Worm (Caenorhabditis elegans) whole organism, L4 larva: ENCODE results near the gene btb-17.
A peak's percentile ranks its signal among the peaks of the same experiment; 100 is the strongest.

ENCODE experiments used
- F37D6.2 ChIP-seq: sonication (generic microtip); optimal IDR thresholded peaks from 2 replicates; lab custom pipeline; 2016; ENCODE audit warnings: mild to moderate bottlenecking, missing genetic modification characterization, missing compliant biosample characterization
- F44E2.7 ChIP-seq: fragments of 200-800 bp; sonication (Bioruptor generic); IDR thresholded peaks from 2 replicates; pipeline ENCODE4 v2.1.2; 2022; ENCODE audit warnings: missing genetic modification characterization, missing compliant biosample characterization
- F49E8.2 ChIP-seq: sonication (generic microtip); optimal IDR thresholded peaks from 2 replicates; lab custom pipeline; 2016; ENCODE audit warnings: missing compliant biosample characterization, mild to moderate bottlenecking, missing genetic modification characterization, borderline replicate concordance
- R02D3.7 ChIP-seq: fragments of 150-350 bp; sonication (generic microtip); optimal IDR thresholded peaks from 3 replicates; lab custom pipeline; 2014; ENCODE audit warnings: missing biosample characterization, missing genetic modification characterization
- T20F7.1 ChIP-seq: fragments of 200-800 bp; sonication (Bioruptor generic); optimal IDR thresholded peaks from 2 replicates; lab custom pipeline; 2018; ENCODE audit warnings: mild to moderate bottlenecking, missing genetic modification characterization, missing compliant biosample characterization
- Y105C5A.15 ChIP-seq: fragments of 200-800 bp; sonication (Bioruptor generic); IDR thresholded peaks from 2 replicates; pipeline ENCODE4 v1.3.6; 2022; ENCODE audit warnings: missing genetic modification characterization, missing compliant biosample characterization
- Y48G9A.11 ChIP-seq: fragments of 200-800 bp; sonication (Bioruptor generic); IDR thresholded peaks from 2 replicates; pipeline ENCODE4 v1.3.6; 2022; ENCODE audit warnings: missing genetic modification reagents, missing genetic modification characterization, missing compliant biosample characterization
- Y5F2A.4 ChIP-seq: fragments of 200-800 bp; sonication (Bioruptor generic); optimal IDR thresholded peaks from 2 replicates; lab custom pipeline; 2018; ENCODE audit warnings: mild to moderate bottlenecking, missing genetic modification characterization, missing compliant biosample characterization
- ZK337.2 ChIP-seq: fragments of 200-800 bp; sonication (Bioruptor generic); IDR thresholded peaks from 2 replicates; pipeline ENCODE4 v1.3.6; 2022; ENCODE audit warnings: missing genetic modification reagents, missing genetic modification characterization, missing compliant biosample characterization
- ZK546.5 ChIP-seq, 2 experiments: sonication (generic microtip); optimal IDR thresholded peaks; 2 replicates each; lab custom pipeline; 2017; ENCODE audit warnings: missing biosample characterization in 2 of 2, missing genetic modification characterization in 2 of 2
- aly-2 ChIP-seq: sonication (generic microtip); optimal IDR thresholded peaks from 2 replicates; lab custom pipeline; 2018; ENCODE audit warnings: missing biosample characterization, missing genetic modification characterization
- arid-1 ChIP-seq: fragments of 200-800 bp; sonication (Bioruptor generic); conservative IDR thresholded peaks from 2 replicates; pipeline ENCODE4 v1.3.6; 2022; ENCODE audit warnings: missing genetic modification reagents, missing genetic modification characterization, missing compliant biosample characterization
- attf-4 ChIP-seq: sonication (generic microtip); optimal IDR thresholded peaks from 3 replicates; lab custom pipeline; 2017; ENCODE audit warnings: missing biosample characterization, missing genetic modification characterization
- ceh-20 ChIP-seq: fragments of 200-800 bp; sonication (Bioruptor generic); IDR thresholded peaks from 2 replicates; pipeline ENCODE4 v1.3.6; 2022; ENCODE audit warnings: missing genetic modification reagents, missing genetic modification characterization, missing compliant biosample characterization
- ceh-62 ChIP-seq: sonication (generic microtip); optimal IDR thresholded peaks from 2 replicates; lab custom pipeline; 2017; ENCODE audit warnings: missing biosample characterization, missing genetic modification characterization
- ces-1 ChIP-seq: fragments of 150-350 bp; sonication (generic microtip); optimal IDR thresholded peaks from 4 replicates; lab custom pipeline; 2014; ENCODE audit warnings: missing biosample characterization, missing genetic modification reagents, missing genetic modification characterization
- ctbp-1 ChIP-seq: fragments of 200-800 bp; sonication (Bioruptor generic); IDR thresholded peaks from 2 replicates; pipeline ENCODE4 v1.3.6; 2022; ENCODE audit warnings: missing genetic modification reagents, missing genetic modification characterization, missing compliant biosample characterization
- daf-12 ChIP-seq: fragments of 150-350 bp; optimal IDR thresholded peaks from 2 replicates; lab custom pipeline; 2014; ENCODE audit warnings: missing biosample characterization, missing genetic modification reagents, missing genetic modification characterization
- daf-19 ChIP-seq: fragments of 200-800 bp; sonication (Bioruptor generic); conservative IDR thresholded peaks from 2 replicates; pipeline ENCODE4 v1.3.6; 2022; ENCODE audit warnings: missing genetic modification characterization, missing compliant biosample characterization
- daf-8 ChIP-seq: fragments of 200-800 bp; sonication (Bioruptor generic); IDR thresholded peaks from 2 replicates; pipeline ENCODE4 v1.3.6; 2022; ENCODE audit warnings: missing genetic modification characterization, missing compliant biosample characterization
- dmd-8 ChIP-seq: fragments of 200-800 bp; sonication (Bioruptor generic); IDR thresholded peaks from 2 replicates; pipeline ENCODE4 v1.3.6; 2022; ENCODE audit warnings: missing genetic modification characterization, missing compliant biosample characterization
- duxl-1 ChIP-seq: sonication (generic microtip); optimal IDR thresholded peaks from 2 replicates; lab custom pipeline; 2016; ENCODE audit warnings: mild to moderate bottlenecking, missing genetic modification characterization, moderate library complexity, missing compliant biosample characterization; ENCODE audit not compliant: poor library complexity
- hif-1 ChIP-seq, 2 experiments: sonication (generic microtip); optimal IDR thresholded peaks; 2 replicates each; lab custom pipeline; 2016 to 2017; ENCODE audit warnings: missing compliant biosample characterization in 2 of 2, missing genetic modification characterization in 2 of 2, missing genetic modification reagents in 2 of 2, missing genotype in 2 of 2, mild to moderate bottlenecking in 1 of 2
- hmg-1.1 ChIP-seq: fragments of 200-800 bp; sonication (Bioruptor generic); IDR thresholded peaks from 2 replicates; pipeline ENCODE4 v1.3.6; 2022; ENCODE audit warnings: missing genetic modification reagents, missing genetic modification characterization, missing compliant biosample characterization
- jun-1 ChIP-seq: fragments of 150-350 bp; optimal IDR thresholded peaks from 2 replicates; lab custom pipeline; 2014; ENCODE audit warnings: missing biosample characterization, missing genetic modification reagents, missing genetic modification characterization
- lim-7 ChIP-seq: fragments of 200-800 bp; sonication (Bioruptor generic); IDR thresholded peaks from 2 replicates; pipeline ENCODE4 v1.3.6; 2022; ENCODE audit warnings: missing genetic modification characterization, missing compliant biosample characterization
- lin-1 ChIP-seq: fragments of 200-800 bp; sonication (Bioruptor generic); IDR thresholded peaks from 2 replicates; pipeline ENCODE4 v1.3.6; 2022; ENCODE audit warnings: missing genetic modification reagents, missing genetic modification characterization, missing compliant biosample characterization
- lin-13 ChIP-seq: fragments of 150-350 bp; optimal IDR thresholded peaks from 2 replicates; lab custom pipeline; 2014; ENCODE audit warnings: missing biosample characterization, missing genetic modification reagents, missing genetic modification characterization
- lin-15B ChIP-seq: fragments of 150-350 bp; sonication (generic microtip); optimal IDR thresholded peaks from 3 replicates; lab custom pipeline; 2014; ENCODE audit warnings: missing biosample characterization, missing genetic modification characterization
- lin-38 ChIP-seq: fragments of 200-800 bp; sonication (Bioruptor generic); IDR thresholded peaks from 2 replicates; pipeline ENCODE4 v1.3.6; 2022; ENCODE audit warnings: missing genetic modification reagents, missing genetic modification characterization, missing compliant biosample characterization
- lin-39 ChIP-seq: fragments of 150-350 bp; optimal IDR thresholded peaks from 2 replicates; lab custom pipeline; 2014; ENCODE audit warnings: missing biosample characterization, missing genetic modification reagents, missing genetic modification characterization
- lsy-2 ChIP-seq, 2 experiments: fragments of 150-350 bp in 1 of 2; sonication (generic microtip) in 1 of 2; optimal IDR thresholded peaks; 2 replicates each; lab custom pipeline; 2014 to 2017; ENCODE audit warnings: missing biosample characterization in 2 of 2, missing genetic modification characterization in 2 of 2
- madf-5 ChIP-seq, 2 experiments: fragments of 200-800 bp; sonication (Bioruptor generic); IDR thresholded peaks; 2 replicates each; pipeline ENCODE4 v1.3.6; 2022; ENCODE audit warnings: missing compliant biosample characterization in 2 of 2, missing genetic modification characterization in 2 of 2
- mdt-29 ChIP-seq: fragments of 200-800 bp; sonication (Bioruptor generic); IDR thresholded peaks from 2 replicates; pipeline ENCODE4 v1.3.6; 2022; ENCODE audit warnings: missing genetic modification reagents, missing genetic modification characterization, missing compliant biosample characterization
- mes-2 ChIP-seq: sonication (generic microtip); optimal IDR thresholded peaks from 2 replicates; lab custom pipeline; 2016; ENCODE audit warnings: missing genotype, mild to moderate bottlenecking, missing genetic modification characterization, missing compliant biosample characterization; ENCODE audit not compliant: poor library complexity, severe bottlenecking
- mxl-2 ChIP-seq: fragments of 200-800 bp; sonication (Bioruptor generic); conservative IDR thresholded peaks from 2 replicates; pipeline ENCODE4 v1.3.6; 2022; ENCODE audit warnings: missing genetic modification reagents, missing genetic modification characterization, missing compliant biosample characterization
- nhr-10 ChIP-seq: fragments of 150-350 bp; optimal IDR thresholded peaks from 2 replicates; lab custom pipeline; 2014; ENCODE audit warnings: missing biosample characterization, missing genetic modification characterization
- nhr-237 ChIP-seq: sonication (generic microtip); optimal IDR thresholded peaks from 2 replicates; lab custom pipeline; 2017; ENCODE audit warnings: missing biosample characterization, missing genetic modification characterization
- nhr-25 ChIP-seq: sonication (generic microtip); optimal IDR thresholded peaks from 2 replicates; lab custom pipeline; 2017; ENCODE audit warnings: missing genetic modification characterization, mild to moderate bottlenecking, missing compliant biosample characterization, antibody characterized with exemption, moderate library complexity, borderline replicate concordance; ENCODE audit not compliant: insufficient read depth
- nhr-28 ChIP-seq: fragments of 150-350 bp; optimal IDR thresholded peaks from 2 replicates; lab custom pipeline; 2014; ENCODE audit warnings: missing biosample characterization, missing genetic modification characterization
- nhr-42 ChIP-seq: fragments of 200-800 bp; sonication (Bioruptor generic); IDR thresholded peaks from 2 replicates; pipeline ENCODE4 v1.3.6; 2022; ENCODE audit warnings: missing genetic modification characterization, missing compliant biosample characterization
- nhr-48 ChIP-seq: sonication (generic microtip); optimal IDR thresholded peaks from 2 replicates; lab custom pipeline; 2016; ENCODE audit warnings: mild to moderate bottlenecking, missing genetic modification characterization, missing compliant biosample characterization
- nhr-77 ChIP-seq: fragments of 150-350 bp; optimal IDR thresholded peaks from 2 replicates; lab custom pipeline; 2014; ENCODE audit warnings: missing biosample characterization, missing genetic modification characterization
- pqm-1 ChIP-seq: sonication (generic microtip); optimal IDR thresholded peaks from 2 replicates; lab custom pipeline; 2017; ENCODE audit warnings: missing biosample characterization, missing genetic modification characterization
- rbr-2 ChIP-seq: sonication (generic microtip); optimal IDR thresholded peaks from 2 replicates; lab custom pipeline; 2016; ENCODE audit warnings: missing genotype, missing genetic modification characterization, missing compliant biosample characterization
- set-16 ChIP-seq: fragments of 200-800 bp; sonication (Bioruptor generic); IDR thresholded peaks from 2 replicates; pipeline ENCODE4 v1.3.6; 2022; ENCODE audit warnings: missing genetic modification reagents, missing genetic modification characterization, missing compliant biosample characterization
- unc-130 ChIP-seq: sonication (generic microtip); optimal IDR thresholded peaks from 2 replicates; lab custom pipeline; 2016; ENCODE audit warnings: missing genetic modification reagents, missing genetic modification characterization, missing compliant biosample characterization
- unc-62 ChIP-seq, 3 experiments: fragments of 150-350 bp in 1 of 3; sonication (generic microtip); optimal IDR thresholded peaks in 2 of 3; peaks in 1 of 3; 1 replicate in 1 of 3; 2 replicates in 2 of 3; lab custom pipeline; 2014 to 2017; ENCODE audit warnings: missing biosample characterization in 3 of 3, missing genetic modification characterization in 3 of 3, missing genetic modification reagents in 3 of 3, missing genotype in 1 of 3
- vab-7 ChIP-seq: fragments of 200-800 bp; sonication (Bioruptor generic); IDR thresholded peaks from 2 replicates; pipeline ENCODE4 v1.3.6; 2022; ENCODE audit warnings: missing genetic modification reagents, missing genetic modification characterization, missing compliant biosample characterization
- zag-1 ChIP-seq: fragments of 150-350 bp; optimal IDR thresholded peaks from 2 replicates; lab custom pipeline; 2014; ENCODE audit warnings: missing biosample characterization, missing genetic modification characterization
- zip-11 ChIP-seq: fragments of 200-800 bp; sonication (Bioruptor generic); IDR thresholded peaks from 2 replicates; pipeline ENCODE4 v1.3.6; 2022; ENCODE audit warnings: missing genetic modification characterization, missing compliant biosample characterization
- zip-2 ChIP-seq: fragments of 150-350 bp; optimal IDR thresholded peaks from 2 replicates; lab custom pipeline; 2014; ENCODE audit warnings: missing biosample characterization, missing genetic modification characterization

btb-17 gene

ce11 chrII:3245836-3246235 lies 49.4 kb upstream of the btb-17 start, which contains the start of gene C17F4.7 (continued):
- TF ChIP-seq lin-15B (tag; lab: Kevin White, UChicago) (no peak), ces-1 (GFP tag; lab: Kevin White, UChicago) (no peak), daf-12 (tag; lab: Kevin White, UChicago) (no peak), lin-39 (tag; lab: Kevin White, UChicago) (no peak), Y5F2A.4 (GFP tag; lab: Kevin White, UChicago) (no peak), nhr-42 (GFP tag; lab: Robert Waterston, UW) (no peak), T20F7.1 (GFP tag; lab: Kevin White, UChicago) (no peak), R02D3.7 (tag; lab: Kevin White, UChicago) (no peak), nhr-28 (peak; percentile 95), nhr-237 (tag; lab: Kevin White, UChicago) (no peak), lin-1 (GFP tag; lab: Robert Waterston, UW) (peak; percentile 77; the same call in 1 of the 2 replicates), nhr-25 (no peak), ZK337.2 (GFP tag; lab: Robert Waterston, UW) (no peak), lin-13 (GFP tag; lab: Kevin White, UChicago) (no peak), nhr-77 (tag; lab: Kevin White, UChicago) (peak; percentile 65), F37D6.2 (tag; lab: Kevin White, UChicago) (no peak), ZK546.5 (tag; optimal IDR thresholded peaks at IDR 0.05; lab: Kevin White, UChicago) (no peak), nhr-48 (tag; lab: Kevin White, UChicago) (peak; percentile 37), arid-1 (GFP tag; lab: Robert Waterston, UW) (no peak), lim-7 (no peak), ceh-62 (tag; lab: Kevin White, UChicago) (no peak), aly-2 (tag; lab: Kevin White, UChicago) (no peak), nhr-10 (tag; lab: Kevin White, UChicago) (no peak), mes-2 (peak; percentile 14), daf-19 (GFP tag; lab: Robert Waterston, UW) (no peak), pqm-1 (peak; percentile 84), F49E8.2 (tag; lab: Kevin White, UChicago) (no peak), F44E2.7 (GFP tag; lab: Robert Waterston, UW) (no peak), Y105C5A.15 (GFP tag; lab: Robert Waterston, UW) (no peak), ctbp-1 (GFP tag; lab: Robert Waterston, UW) (no peak), Y48G9A.11 (GFP tag; lab: Robert Waterston, UW) (no peak), lin-38 (GFP tag; lab: Robert Waterston, UW) (0 out of 2 replicates have a peak, but pooled peaks have one; percentile 12), unc-130 (GFP tag; lab: Kevin White, UChicago) (no peak), dmd-8 (GFP tag; lab: Robert Waterston, UW) (no peak), unc-62 (GFP tag; optimal IDR thresholded peaks at IDR 0.05 in 1 of 2; lab: Kevin White, UChicago) (peak in 1 of 2 experiments; percentile 80), unc-62 (tag; optimal IDR thresholded peaks at IDR 0.05; lab: Kevin White, UChicago) (no peak), hif-1 (tag; optimal IDR thresholded peaks at IDR 0.05; lab: Kevin White, UChicago) (no peak), duxl-1 (no peak), mxl-2 (no peak; the same call in 1 of the 2 replicates), mdt-29 (GFP tag; lab: Robert Waterston, UW) (no peak), zip-2 (tag; lab: Kevin White, UChicago) (no peak), lsy-2 (tag; optimal IDR thresholded peaks at IDR 0.05; lab: Kevin White, UChicago) (no peak), jun-1 (tag; lab: Kevin White, UChicago) (peak; percentile 12), daf-8 (GFP tag; lab: Robert Waterston, UW) (no peak), ceh-20 (GFP tag; lab: Robert Waterston, UW) (no peak), madf-5 (GFP tag; IDR thresholded peaks at IDR 0.05; lab: Robert Waterston, UW) (no peak), hmg-1.1 (GFP tag; lab: Robert Waterston, UW) (no peak), set-16 (GFP tag; lab: Robert Waterston, UW) (no peak), zip-11 (no peak), vab-7 (no peak), rbr-2 (tag; lab: Kevin White, UChicago) (no peak), attf-4 (tag; lab: Kevin White, UChicago) (no peak), zag-1 (tag; lab: Kevin White, UChicago) (no peak)
